Fruit fly (Drosophila melanogaster) whole organism, embryonic: ENCODE results near the gene Cyp4d1.

ENCODE experiments used
- Awh ChIP-seq: fragments of 200-800 bp; sonication (Bioruptor generic); IDR thresholded peaks from 2 replicates; pipeline ENCODE4, ENCODE4 v1.3.6; 2022; ENCODE audit warnings: missing biosample characterization, missing genetic modification characterization
- CG1024 ChIP-seq: fragments of 200-800 bp; sonication (Bioruptor generic); IDR thresholded peaks from 2 replicates; pipeline ENCODE4 v1.3.6; 2022; ENCODE audit warnings: missing biosample characterization, missing genetic modification characterization
- CG1233 ChIP-seq: fragments of 200-800 bp; sonication (Bioruptor generic); optimal IDR thresholded peaks from 4 replicates; lab custom pipeline; 2018; ENCODE audit warnings: missing biosample characterization, mild to moderate bottlenecking, missing genetic modification characterization
- CG13424 ChIP-seq: fragments of 200-800 bp; sonication (Bioruptor generic); optimal IDR thresholded peaks from 2 replicates; lab custom pipeline; 2019; ENCODE audit warnings: missing biosample characterization, mild to moderate bottlenecking, missing genetic modification characterization, moderate library complexity
- CG14667 ChIP-seq: fragments of 200-800 bp; sonication (Bioruptor generic); IDR thresholded peaks from 2 replicates; pipeline ENCODE4 v1.3.6; 2022; ENCODE audit warnings: missing biosample characterization, missing genetic modification characterization
- CG17186 ChIP-seq: fragments of 200-800 bp; sonication (Bioruptor generic); optimal IDR thresholded peaks from 3 replicates; lab custom pipeline; 2017; ENCODE audit warnings: missing biosample characterization, missing genetic modification reagents, missing genetic modification characterization
- CG17912 ChIP-seq: fragments of 200-800 bp; sonication (Bioruptor generic); optimal IDR thresholded peaks from 2 replicates; lab custom pipeline; 2018; ENCODE audit warnings: missing biosample characterization, mild to moderate bottlenecking, missing genetic modification characterization
- CG1792 ChIP-seq: fragments of 200-800 bp; sonication (Bioruptor generic); optimal IDR thresholded peaks from 2 replicates; lab custom pipeline; 2016; ENCODE audit warnings: missing biosample characterization, missing genetic modification characterization
- CG34422 ChIP-seq: fragments of 200-800 bp; sonication (Bioruptor generic); IDR thresholded peaks from 3 replicates; pipeline ENCODE4 v1.3.6; 2022; ENCODE audit warnings: missing biosample characterization, missing genetic modification characterization
- CG3838 ChIP-seq: fragments of 200-800 bp; sonication (Bioruptor generic); optimal IDR thresholded peaks from 3 replicates; lab custom pipeline; 2016; ENCODE audit warnings: missing biosample characterization, missing genetic modification characterization
- CG4820 ChIP-seq: fragments of 200-800 bp; sonication (Bioruptor generic); optimal IDR thresholded peaks from 3 replicates; lab custom pipeline; 2016; ENCODE audit warnings: missing biosample characterization, missing genetic modification characterization
- CG4854 ChIP-seq: fragments of 200-800 bp; sonication (Bioruptor generic); optimal IDR thresholded peaks from 2 replicates; lab custom pipeline; 2016; ENCODE audit warnings: missing biosample characterization, missing genetic modification characterization, inconsistent platforms
- CG9609 ChIP-seq: fragments of 200-800 bp; sonication (Bioruptor generic); optimal IDR thresholded peaks from 3 replicates; lab custom pipeline; 2016; ENCODE audit warnings: missing biosample characterization, missing genetic modification characterization
- Dek ChIP-seq: fragments of 200-800 bp; sonication (Bioruptor generic); optimal IDR thresholded peaks from 3 replicates; lab custom pipeline; 2019; ENCODE audit warnings: missing biosample characterization, mild to moderate bottlenecking, missing genetic modification characterization, moderate library complexity
- Dip2 ChIP-seq: fragments of 200-800 bp; sonication (Bioruptor generic); IDR thresholded peaks from 2 replicates; pipeline ENCODE4 v1.3.6; 2022; ENCODE audit warnings: missing biosample characterization, missing genetic modification characterization
- Dll ChIP-seq: fragments of 200-800 bp; sonication (Bioruptor generic); IDR thresholded peaks from 4 replicates; pipeline ENCODE4 v1.3.6; 2022; ENCODE audit warnings: missing biosample characterization, missing genetic modification characterization; ENCODE audit not compliant: partially characterized antibody
- Doc3 ChIP-seq: fragments of 200-800 bp; sonication (Bioruptor generic); IDR thresholded peaks from 3 replicates; pipeline ENCODE4 v1.3.6; 2022; ENCODE audit warnings: missing biosample characterization, missing genetic modification characterization; ENCODE audit not compliant: partially characterized antibody
- Dp ChIP-seq: fragments of 200-800 bp; sonication (Bioruptor generic); optimal IDR thresholded peaks from 2 replicates; lab custom pipeline; 2018; ENCODE audit warnings: missing biosample characterization, mild to moderate bottlenecking, missing genetic modification characterization, moderate library complexity
- E2f1 ChIP-seq: fragments of 200-800 bp; sonication (Bioruptor generic); IDR thresholded peaks from 2 replicates; pipeline ENCODE4 v1.3.6; 2022; ENCODE audit warnings: missing biosample characterization, missing genetic modification characterization
- Gug ChIP-seq: fragments of 200-800 bp; sonication (Bioruptor generic); IDR thresholded peaks from 4 replicates; pipeline ENCODE4 v1.3.6; 2022; ENCODE audit warnings: missing biosample characterization, missing genetic modification characterization
- NfI ChIP-seq: fragments of 200-800 bp; sonication (Bioruptor generic); optimal IDR thresholded peaks from 3 replicates; lab custom pipeline; 2018; ENCODE audit warnings: missing biosample characterization, mild to moderate bottlenecking, missing genetic modification characterization, moderate library complexity
- Ravus ChIP-seq: fragments of 200-800 bp; sonication (Bioruptor generic); IDR thresholded peaks from 2 replicates; pipeline ENCODE4 v1.3.6; 2022; ENCODE audit warnings: missing biosample characterization, missing genetic modification characterization
- Six4 ChIP-seq: fragments of 200-800 bp; sonication (Bioruptor generic); optimal IDR thresholded peaks from 2 replicates; lab custom pipeline; 2016; ENCODE audit warnings: missing biosample characterization, missing genetic modification characterization
- Tbp ChIP-seq: fragments of >200 bp; optimal IDR thresholded peaks from 2 replicates; lab custom pipeline; 2018; ENCODE audit warnings: missing biosample characterization, missing genetic modification characterization
- Usf ChIP-seq: fragments of 200-800 bp; sonication (Bioruptor generic); optimal IDR thresholded peaks from 2 replicates; lab custom pipeline; 2017; ENCODE audit warnings: missing genotype, missing biosample characterization, missing genetic modification characterization
- amos ChIP-seq: fragments of 200-800 bp; sonication (Bioruptor generic); IDR thresholded peaks from 2 replicates; pipeline ENCODE4 v1.3.6; 2022; ENCODE audit warnings: missing biosample characterization, missing genetic modification characterization; ENCODE audit not compliant: partially characterized antibody
- bab2 ChIP-seq: fragments of 200-800 bp; sonication (Bioruptor generic); optimal IDR thresholded peaks from 2 replicates; lab custom pipeline; 2016; ENCODE audit warnings: missing biosample characterization, missing genetic modification characterization
- btn ChIP-seq: fragments of 200-800 bp; sonication (Bioruptor generic); optimal IDR thresholded peaks from 2 replicates; lab custom pipeline; 2016; ENCODE audit warnings: missing biosample characterization, missing genetic modification characterization
- cato ChIP-seq: fragments of 200-800 bp; sonication (Bioruptor generic); optimal IDR thresholded peaks from 2 replicates; lab custom pipeline; 2016; ENCODE audit warnings: missing biosample characterization, missing genetic modification characterization, borderline replicate concordance
- chn ChIP-seq: fragments of 200-800 bp; sonication (Bioruptor generic); optimal IDR thresholded peaks from 2 replicates; lab custom pipeline; 2016; ENCODE audit warnings: missing biosample characterization, missing genetic modification characterization
- crp ChIP-seq, 2 experiments: fragments of 200-800 bp; sonication (Bioruptor generic); optimal IDR thresholded peaks; 2 replicates in 1 of 2; 3 replicates in 1 of 2; lab custom pipeline; 2017; ENCODE audit warnings: missing biosample characterization in 2 of 2, missing genetic modification characterization in 2 of 2, mild to moderate bottlenecking in 1 of 2, moderate library complexity in 1 of 2
- dmrt99B ChIP-seq: fragments of 200-800 bp; sonication (Bioruptor generic); optimal IDR thresholded peaks from 2 replicates; lab custom pipeline; 2018; ENCODE audit warnings: missing biosample characterization, mild to moderate bottlenecking, missing genetic modification characterization, moderate library complexity
- esg ChIP-seq: fragments of 200-800 bp; sonication (Bioruptor generic); conservative IDR thresholded peaks from 2 replicates; pipeline ENCODE4 v1.3.6; 2022; ENCODE audit warnings: missing biosample characterization, missing genetic modification characterization
- ewg ChIP-seq: fragments of 200-800 bp; sonication (Bioruptor generic); optimal IDR thresholded peaks from 3 replicates; lab custom pipeline; 2017; ENCODE audit warnings: mild to moderate bottlenecking, missing biosample characterization, missing genetic modification reagents, missing genetic modification characterization
- fd64A ChIP-seq: fragments of 200-800 bp; sonication (Bioruptor generic); optimal IDR thresholded peaks from 3 replicates; lab custom pipeline; 2018; ENCODE audit warnings: missing biosample characterization, mild to moderate bottlenecking, missing genetic modification characterization
- inv ChIP-seq: fragments of 200-800 bp; sonication (Bioruptor generic); IDR thresholded peaks from 2 replicates; pipeline ENCODE4 v1.3.6; 2022; ENCODE audit warnings: missing biosample characterization, missing genetic modification characterization; ENCODE audit not compliant: partially characterized antibody
- kni ChIP-seq: fragments of 200-800 bp; sonication (Bioruptor generic); optimal IDR thresholded peaks from 3 replicates; lab custom pipeline; 2017; ENCODE audit warnings: mild to moderate bottlenecking, missing biosample characterization, missing genetic modification reagents, missing genetic modification characterization
- lmd ChIP-seq: fragments of 200-800 bp; sonication (Bioruptor generic); IDR thresholded peaks from 2 replicates; pipeline ENCODE4 v1.3.6; 2022; ENCODE audit warnings: missing biosample characterization, missing genetic modification characterization
- maf-S ChIP-seq: fragments of 200-800 bp; sonication (Bioruptor generic); optimal IDR thresholded peaks from 2 replicates; lab custom pipeline; 2016; ENCODE audit warnings: missing biosample characterization, missing genetic modification characterization
- otp ChIP-seq: fragments of 200-800 bp; sonication (Bioruptor generic); IDR thresholded peaks from 3 replicates; pipeline ENCODE4, ENCODE4 v1.3.6; 2022; ENCODE audit warnings: missing biosample characterization, missing genetic modification characterization
- pum ChIP-seq: fragments of 200-800 bp; sonication (Bioruptor generic); optimal IDR thresholded peaks from 2 replicates; lab custom pipeline; 2016; ENCODE audit warnings: missing biosample characterization, missing genetic modification characterization
- repo ChIP-seq: fragments of 200-800 bp; sonication (Bioruptor generic); optimal IDR thresholded peaks from 2 replicates; lab custom pipeline; 2016; ENCODE audit warnings: missing biosample characterization, missing genetic modification characterization
- sc ChIP-seq, 3 experiments: fragments of >200 bp in 2 of 3; fragments of 200-800 bp in 1 of 3; sonication (Bioruptor generic) in 1 of 3; optimal IDR thresholded peaks; 2 replicates in 2 of 3; 3 replicates in 1 of 3; lab custom pipeline; 2017; ENCODE audit warnings: mild to moderate bottlenecking in 1 of 3, missing biosample characterization in 1 of 3, missing genetic modification characterization in 1 of 3, missing genetic modification reagents in 1 of 3
- sima ChIP-seq: fragments of 200-800 bp; sonication (Bioruptor generic); optimal IDR thresholded peaks from 2 replicates; lab custom pipeline; 2016; ENCODE audit warnings: missing biosample characterization, missing genetic modification characterization
- slbo ChIP-seq: fragments of 200-800 bp; sonication (Bioruptor generic); IDR thresholded peaks from 2 replicates; pipeline ENCODE4 v1.3.6; 2022; ENCODE audit warnings: missing biosample characterization, missing genetic modification characterization
- stc ChIP-seq: fragments of 200-800 bp; sonication (Bioruptor generic); IDR thresholded peaks from 2 replicates; pipeline ENCODE4 v1.3.6; 2022; ENCODE audit warnings: missing biosample characterization, missing genetic modification characterization
- tin ChIP-seq: fragments of 200-800 bp; sonication (Bioruptor generic); optimal IDR thresholded peaks from 3 replicates; lab custom pipeline; 2016; ENCODE audit warnings: missing biosample characterization, missing genetic modification characterization
- unpg ChIP-seq: fragments of 200-800 bp; sonication (Bioruptor generic); optimal IDR thresholded peaks from 3 replicates; lab custom pipeline; 2018; ENCODE audit warnings: missing biosample characterization, mild to moderate bottlenecking, missing genetic modification characterization, moderate library complexity
- vvl ChIP-seq: fragments of 200-800 bp; sonication (Bioruptor generic); IDR thresholded peaks from 2 replicates; pipeline ENCODE4 v1.3.6; 2022; ENCODE audit warnings: missing biosample characterization, missing genetic modification characterization
- zfh1 ChIP-seq: fragments of 200-800 bp; sonication (Bioruptor generic); IDR thresholded peaks from 3 replicates; pipeline ENCODE4 v1.3.6; 2022; ENCODE audit warnings: missing biosample characterization, missing genetic modification characterization

The Cyp4d1 gene

DNA sequence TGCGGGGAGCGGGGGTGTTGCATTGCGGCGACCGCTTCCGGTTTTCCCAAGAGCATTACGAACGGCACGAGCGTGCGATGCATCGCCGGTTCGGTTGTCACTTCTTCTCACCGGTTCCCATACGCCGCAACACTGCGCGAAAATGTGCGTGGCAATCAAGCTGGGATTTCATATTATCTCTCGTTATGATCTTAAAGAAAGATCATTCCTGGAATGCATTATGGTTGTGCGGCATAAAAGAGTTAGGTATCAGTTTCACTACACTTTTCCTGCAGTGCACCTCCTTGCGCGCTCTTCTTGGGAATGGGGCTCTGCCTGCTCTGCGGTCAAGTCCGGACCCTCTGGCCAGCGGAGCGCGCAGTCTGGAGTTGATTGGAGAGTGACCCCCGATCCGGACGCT, 4.1 kb upstream of the Cyp4d1 start (continued):
- TF ChIP-seq kni (GFP tag; lab: Kevin White, UChicago) (no peak), CG13424 (tag; lab: Kevin White, UChicago) (peak; percentile 38), dmrt99B (tag; lab: Kevin White, UChicago) (peak; percentile 74), zfh1 (peak; percentile 56; the same call in 2 of the 3 replicates), CG4854 (GFP tag; lab: Kevin White, UChicago) (no peak), crp (GFP tag; optimal IDR thresholded peaks at IDR 0.05; lab: Kevin White, UChicago) (no peak), CG3838 (GFP tag; lab: Kevin White, UChicago) (no peak), lmd (GFP tag; lab: Robert Waterston, UW) (peak; percentile 58; the same call in 1 of the 2 replicates), slbo (GFP tag; lab: Robert Waterston, UW) (peak; percentile 53), ewg (GFP tag; lab: Kevin White, UChicago) (peak; percentile 51), chn (GFP tag; lab: Kevin White, UChicago) (peak; percentile 38), Tbp (GFP tag; lab: Kevin White, UChicago) (no peak), repo (GFP tag; lab: Kevin White, UChicago) (peak; percentile 0), fd64A (GFP tag; lab: Kevin White, UChicago) (no peak), CG34422 (GFP tag; lab: Robert Waterston, UW) (0 out of 3 replicates have a peak, but pooled peaks have one; percentile 15), sc (optimal IDR thresholded peaks at IDR 0.05; lab: Kevin White, UChicago) (no peak), sc (GFP tag; optimal IDR thresholded peaks at IDR 0.05; lab: Kevin White, UChicago) (peak; percentile 21), unpg (GFP tag; lab: Kevin White, UChicago) (peak; percentile 40), Awh (GFP tag; lab: Robert Waterston, UW) (peak; percentile 69), maf-S (GFP tag; lab: Kevin White, UChicago) (no peak), Dll (GFP tag; lab: Robert Waterston, UW) (no peak), CG14667 (peak; percentile 29; the same call in 1 of the 2 replicates), Ravus (no peak), NfI (GFP tag; lab: Kevin White, UChicago) (peak; percentile 28), tin (peak; percentile 28), amos (GFP tag; lab: Robert Waterston, UW) (no peak), bab2 (GFP tag; lab: Kevin White, UChicago) (peak; percentile 40), E2f1 (GFP tag; lab: Robert Waterston, UW) (peak; percentile 46; the same call in 1 of the 2 replicates), stc (GFP tag; lab: Robert Waterston, UW) (peak; percentile 43; the same call in 1 of the 2 replicates), Six4 (peak; percentile 13), sima (GFP tag; lab: Kevin White, UChicago) (no peak), CG1024 (peak; percentile 47; the same call in 1 of the 2 replicates), CG17912 (no peak), Doc3 (GFP tag; lab: Robert Waterston, UW) (no peak), CG1233 (GFP tag; lab: Kevin White, UChicago) (no peak), CG17186 (peak; percentile 28), CG9609 (GFP tag; lab: Kevin White, UChicago) (no peak), Usf (no peak), cato (GFP tag; lab: Kevin White, UChicago) (no peak), esg (peak; percentile 51), otp (GFP tag; lab: Robert Waterston, UW) (no peak), Dip2 (GFP tag; lab: Robert Waterston, UW) (no peak), btn (GFP tag; lab: Kevin White, UChicago) (peak; percentile 46), Gug (peak; percentile 59; the same call in 3 of the 4 replicates), inv (GFP tag; lab: Robert Waterston, UW) (no peak), Dp (GFP tag; lab: Kevin White, UChicago) (no peak), vvl (GFP tag; lab: Robert Waterston, UW) (peak; percentile 74), CG1792 (GFP tag; lab: Kevin White, UChicago) (peak; percentile 22), pum (no peak), CG4820 (peak; percentile 44), Dek (tag; lab: Kevin White, UChicago) (no peak)
